Worm (Caenorhabditis elegans): ENCODE data around the gene unc-30.

unc-30 gene

ce11 chrIV:13149276-13149675 is 30.5 kb downstream of the unc-30 start, which contains the start of gene nlp-79:
TSS of gene nlp-79 (plus strand) at chrIV:13149576.
- TF ChIP-seq ceh-48 (tag; optimal IDR thresholded peaks at IDR 0.05) (no peak), mec-3 (tag; optimal IDR thresholded peaks at IDR 0.05; ENCODE audit: borderline replicate concordance) (no peak), ttx-3 (tag; optimal IDR thresholded peaks at IDR 0.05) (no peak), lim-6 (tag; optimal IDR thresholded peaks at IDR 0.05) (no peak), hlh-13 (GFP tag; optimal IDR thresholded peaks at IDR 0.05) (no peak), ceh-31 (tag; optimal IDR thresholded peaks at IDR 0.05) (no peak), sdc-2 (tag; optimal IDR thresholded peaks at IDR 0.05) (no peak), pat-9 (tag; optimal IDR thresholded peaks at IDR 0.05) (no peak), ets-4 (tag; optimal IDR thresholded peaks at IDR 0.05) (no peak), C08G9.2 (tag; optimal IDR thresholded peaks at IDR 0.05) (no peak), unc-86 (tag; optimal IDR thresholded peaks at IDR 0.05) (no peak), fkh-6 (tag; optimal IDR thresholded peaks at IDR 0.05) (no peak), F13H6.1 (tag; optimal IDR thresholded peaks at IDR 0.05) (no peak)

ce11 chrIV:13154391-13155283 is 35.9 kb downstream of the unc-30 start, which contains the start of the genes crld-1 and msh-5:
TSS of gene crld-1 (minus strand) at chrIV:13154441.
TSS of gene msh-5 (plus strand) at chrIV:13155233.
- no peak for TF ChIP-seq ceh-24 (tag; optimal IDR thresholded peaks at IDR 0.05)
- TF ChIP-seq lim-6 (tag; optimal IDR thresholded peaks at IDR 0.05) = no peak
- no peak for TF ChIP-seq pax-1 (tag; optimal IDR thresholded peaks at IDR 0.05)
- TF ChIP-seq fkh-6 (tag; optimal IDR thresholded peaks at IDR 0.05) = no peak
- TF ChIP-seq pros-1 (tag; optimal IDR thresholded peaks at IDR 0.05) = no peak
- no peak for TF ChIP-seq K09A11.1 (tag; optimal IDR thresholded peaks at IDR 0.05; ENCODE audit: insufficient read depth)
- no peak for TF ChIP-seq F13H6.1 (tag; optimal IDR thresholded peaks at IDR 0.05)
- TF ChIP-seq C38D4.7 (GFP tag; optimal IDR thresholded peaks at IDR 0.05) = no peak
- TF ChIP-seq nfya-1 (tag; optimal IDR thresholded peaks at IDR 0.05) = no peak
- no peak for TF ChIP-seq sox-4 (tag; optimal IDR thresholded peaks at IDR 0.05)
- no peak for TF ChIP-seq ama-1 (optimal IDR thresholded peaks at IDR 0.05)
- no peak for TF ChIP-seq eyg-1 (tag; optimal IDR thresholded peaks at IDR 0.05)
- no peak for TF ChIP-seq ref-2 (tag; optimal IDR thresholded peaks at IDR 0.05)
- TF ChIP-seq C08G9.2 (tag; optimal IDR thresholded peaks at IDR 0.05) = no peak
- TF ChIP-seq hlh-15 (tag; optimal IDR thresholded peaks at IDR 0.05) = no peak
- TF ChIP-seq ceh-9 (tag; optimal IDR thresholded peaks at IDR 0.05) = no peak
- no peak for TF ChIP-seq pha-2 (tag; optimal IDR thresholded peaks at IDR 0.05)
- no peak for TF ChIP-seq che-1 (tag; optimal IDR thresholded peaks at IDR 0.05)
- TF ChIP-seq syd-9 (tag; optimal IDR thresholded peaks at IDR 0.05) = no peak
- TF ChIP-seq tbx-7 (tag; optimal IDR thresholded peaks at IDR 0.05) = no peak

DNA sequence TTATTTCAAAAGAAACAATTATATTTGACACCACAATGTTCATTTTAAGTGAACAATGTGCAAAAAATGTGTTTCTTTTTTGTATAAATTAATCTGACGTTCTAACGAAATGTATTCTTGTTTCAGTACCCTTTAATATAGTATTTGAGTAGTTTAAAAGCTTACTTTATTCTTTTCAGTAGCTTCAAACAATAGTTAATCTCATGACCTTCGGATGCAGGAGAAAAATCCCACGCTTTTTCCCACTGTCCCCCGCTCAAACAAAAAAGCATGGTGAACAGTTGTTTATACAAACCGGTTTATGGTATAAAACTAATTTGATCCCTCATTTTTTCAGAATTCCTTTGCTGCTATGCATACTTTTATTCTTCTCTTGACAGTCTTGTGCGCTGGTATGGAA is 46.4 kb downstream of the unc-30 start, which contains the start of gene scl-14:
TSS of gene scl-14 (plus strand) at position 301 of the 400 bp plus-strand sequence.
- no peak for TF ChIP-seq npax-4 (tag; optimal IDR thresholded peaks at IDR 0.05)
- TF ChIP-seq eyg-1 (tag; optimal IDR thresholded peaks at IDR 0.05) = no peak
- no peak for TF ChIP-seq hlh-8 (tag; optimal IDR thresholded peaks at IDR 0.05)
- TF ChIP-seq tbx-2 (tag; optimal IDR thresholded peaks at IDR 0.05) = no peak
- no peak for TF ChIP-seq pax-1 (tag; optimal IDR thresholded peaks at IDR 0.05)
- TF ChIP-seq dmd-4 (tag; optimal IDR thresholded peaks at IDR 0.05; ENCODE audit: borderline replicate concordance) = no peak
- TF ChIP-seq pha-4 (tag; optimal IDR thresholded peaks at IDR 0.05) = no peak
- TF ChIP-seq ceh-18 (tag; optimal IDR thresholded peaks at IDR 0.05) = no peak
- no peak for TF ChIP-seq hlh-15 (tag; optimal IDR thresholded peaks at IDR 0.05)
- no peak for TF ChIP-seq T23F11.4 (GFP tag; optimal IDR thresholded peaks at IDR 0.05)
- TF ChIP-seq nhr-11 (tag; optimal IDR thresholded peaks at IDR 0.05) = no peak

All from whole organism, late embryonic.